Worm (Caenorhabditis elegans) whole organism, early embryonic: ENCODE data around the gene C18H9.6.

ENCODE experiments used
- B0310.2 ChIP-seq: sonication (generic microtip); optimal IDR thresholded peaks from 2 replicates; lab custom pipeline; 2016; ENCODE audit warnings: mild to moderate bottlenecking, missing genetic modification characterization, missing compliant biosample characterization
- F13C5.2 ChIP-seq: sonication (generic microtip); optimal IDR thresholded peaks from 2 replicates; lab custom pipeline; 2017; ENCODE audit warnings: mild to moderate bottlenecking, missing genetic modification characterization, inconsistent platforms, missing compliant biosample characterization
- aly-1 ChIP-seq: sonication (generic microtip); optimal IDR thresholded peaks from 2 replicates; lab custom pipeline; 2016; ENCODE audit warnings: missing genetic modification characterization, missing compliant biosample characterization
- ama-1 ChIP-seq: fragments of 150-350 bp; optimal IDR thresholded peaks from 2 replicates; lab custom pipeline; 2014
- ceh-13 ChIP-seq: fragments of 200-800 bp; sonication (Bioruptor generic); optimal IDR thresholded peaks from 2 replicates; lab custom pipeline; 2018; ENCODE audit warnings: mild to moderate bottlenecking, missing genetic modification characterization, missing compliant biosample characterization
- ceh-36 ChIP-seq: sonication (generic microtip); optimal IDR thresholded peaks from 2 replicates; lab custom pipeline; 2016; ENCODE audit warnings: missing genetic modification characterization, inconsistent platforms, missing compliant biosample characterization
- ets-7 ChIP-seq: sonication (generic microtip); optimal IDR thresholded peaks from 2 replicates; lab custom pipeline; 2016; ENCODE audit warnings: missing genotype, missing genetic modification characterization, missing compliant biosample characterization
- flt-1 ChIP-seq: fragments of 200-800 bp; sonication (Bioruptor generic); IDR thresholded peaks from 2 replicates; pipeline ENCODE4 v1.3.6; 2022; ENCODE audit warnings: missing genetic modification characterization, missing compliant biosample characterization
- hmbx-1 ChIP-seq: sonication (generic microtip); optimal IDR thresholded peaks from 2 replicates; lab custom pipeline; 2016; ENCODE audit warnings: mild to moderate bottlenecking, missing genetic modification characterization, missing compliant biosample characterization
- hmg-4 ChIP-seq: fragments of 200-800 bp; sonication (Bioruptor generic); optimal IDR thresholded peaks from 2 replicates; lab custom pipeline; 2018; ENCODE audit warnings: mild to moderate bottlenecking, missing genetic modification characterization, missing compliant biosample characterization
- hnd-1 ChIP-seq: sonication (generic microtip); optimal IDR thresholded peaks from 2 replicates; lab custom pipeline; 2016; ENCODE audit warnings: missing genetic modification characterization, missing compliant biosample characterization
- pes-1 ChIP-seq: fragments of 200-800 bp; sonication (Bioruptor generic); IDR thresholded peaks from 2 replicates; pipeline ENCODE4 v1.3.6; 2022; ENCODE audit warnings: missing genetic modification reagents, missing genetic modification characterization, missing compliant biosample characterization
- scrt-1 ChIP-seq: fragments of 200-800 bp; sonication (Bioruptor generic); IDR thresholded peaks from 2 replicates; pipeline ENCODE4 v1.3.6; 2022; ENCODE audit warnings: missing genetic modification characterization, missing compliant biosample characterization
- sea-1 ChIP-seq: fragments of 200-800 bp; sonication (Bioruptor generic); conservative IDR thresholded peaks from 2 replicates; pipeline ENCODE4 v1.3.6; 2022; ENCODE audit warnings: missing genetic modification characterization, missing compliant biosample characterization
- tbx-11 ChIP-seq: fragments of 200-800 bp; sonication (Bioruptor generic); IDR thresholded peaks from 2 replicates; pipeline ENCODE4 v1.3.6; 2022; ENCODE audit warnings: missing genetic modification characterization, missing compliant biosample characterization
- tbx-37 ChIP-seq: fragments of 200-800 bp; sonication (Bioruptor generic); conservative IDR thresholded peaks from 2 replicates; pipeline ENCODE4 v1.3.6; 2022; ENCODE audit warnings: missing genetic modification reagents, missing genetic modification characterization, missing compliant biosample characterization
- tra-4 ChIP-seq: sonication (generic microtip); optimal IDR thresholded peaks from 2 replicates; lab custom pipeline; 2017; ENCODE audit warnings: missing genetic modification characterization, missing compliant biosample characterization

The C18H9.6 gene

DNA sequence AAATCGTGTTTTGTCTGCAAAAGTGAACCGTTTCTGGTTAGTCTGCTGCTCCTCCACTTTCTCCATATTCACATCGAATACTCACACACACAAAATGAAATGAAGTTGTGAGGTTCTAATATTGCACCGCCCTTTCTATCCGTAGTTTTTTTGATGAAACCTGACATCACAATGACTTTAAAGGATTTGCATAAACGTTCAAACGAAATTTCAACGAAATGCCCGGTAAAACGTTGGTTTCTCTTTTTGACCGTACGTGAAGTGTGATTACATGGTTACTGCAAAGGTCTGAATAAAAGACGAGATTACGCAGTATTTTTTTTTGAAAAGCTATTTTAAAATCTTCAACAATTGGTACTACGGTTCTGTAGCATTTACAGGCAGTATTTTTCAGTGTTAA is 47.1 kb downstream of the C18H9.6 start, which contains the start of gene T19D12.9:
T19D12.9 (minus strand) TSS at position 101 of the 400 bp plus-strand sequence.
- TF ChIP-seq sea-1 (no peak), F13C5.2 (no peak), scrt-1 (GFP tag; lab: Robert Waterston, UW) (no peak), ceh-13 (no peak), pes-1 (GFP tag; lab: Robert Waterston, UW) (no peak), ets-7 (tag; lab: Kevin White, UChicago) (no peak), ceh-36 (no peak), hmg-4 (GFP tag; lab: Kevin White, UChicago) (no peak), hmbx-1 (no peak), flt-1 (GFP tag; lab: Robert Waterston, UW) (no peak), tra-4 (no peak), tbx-37 (GFP tag; lab: Robert Waterston, UW) (no peak)

DNA sequence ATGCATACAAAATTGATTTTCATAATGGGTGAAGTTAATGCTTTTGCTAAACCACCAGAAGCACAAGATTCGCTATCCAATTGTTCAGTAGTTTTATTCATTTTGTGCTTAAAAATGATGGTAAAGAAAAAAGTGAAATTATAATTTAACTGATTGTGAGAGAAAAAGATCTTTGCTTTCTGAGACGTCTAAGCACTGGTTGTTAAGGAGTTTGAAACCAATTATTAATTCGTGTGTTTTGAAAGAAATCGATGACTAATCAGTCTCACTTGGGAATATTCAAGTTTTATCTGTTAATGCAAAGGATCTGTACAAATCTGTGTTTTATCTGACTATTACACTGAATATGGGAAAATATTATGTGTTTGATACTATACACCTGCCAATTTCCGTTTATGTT is 49.7 kb downstream of the C18H9.6 start, which contains the start of gene sra-26:
sra-26 (minus strand) TSS at position 101 of the 400 bp plus-strand sequence.
- TF ChIP-seq ama-1 (lab: Kevin White, UChicago), result no peak
- TF ChIP-seq tra-4, result no peak
- TF ChIP-seq flt-1 (GFP tag; lab: Robert Waterston, UW), result no peak
- no peak for TF ChIP-seq pes-1 (GFP tag; lab: Robert Waterston, UW)
- TF ChIP-seq tbx-37 (GFP tag; lab: Robert Waterston, UW), result no peak
- no peak for TF ChIP-seq F13C5.2
- TF ChIP-seq hmg-4 (GFP tag; lab: Kevin White, UChicago), result no peak
- no peak for TF ChIP-seq tbx-11 (GFP tag; lab: Robert Waterston, UW)
- TF ChIP-seq ceh-36, result no peak
- TF ChIP-seq ets-7 (tag; lab: Kevin White, UChicago), result no peak
- no peak for TF ChIP-seq ceh-13
- TF ChIP-seq B0310.2, result no peak
- no peak for TF ChIP-seq aly-1
- TF ChIP-seq hnd-1, result no peak
- TF ChIP-seq scrt-1 (GFP tag; lab: Robert Waterston, UW), result no peak
- no peak for TF ChIP-seq sea-1
- TF ChIP-seq hmbx-1, result no peak
